Worm (Caenorhabditis elegans) whole organism, L4 larva: ENCODE measurements around the gene afmd-1.

Experiments
- F26F4.8 ChIP-seq: fragments of 200-800 bp; sonication (Bioruptor generic); conservative IDR thresholded peaks from 2 replicates; pipeline ENCODE4 v1.3.6; 2022; ENCODE audit warnings: missing genetic modification characterization, missing compliant biosample characterization
- Y48G9A.11 ChIP-seq: fragments of 200-800 bp; sonication (Bioruptor generic); IDR thresholded peaks from 2 replicates; pipeline ENCODE4 v1.3.6; 2022; ENCODE audit warnings: missing genetic modification reagents, missing genetic modification characterization, missing compliant biosample characterization
- ZK337.2 ChIP-seq: fragments of 200-800 bp; sonication (Bioruptor generic); IDR thresholded peaks from 2 replicates; pipeline ENCODE4 v1.3.6; 2022; ENCODE audit warnings: missing genetic modification reagents, missing genetic modification characterization, missing compliant biosample characterization
- ZK546.5 ChIP-seq, 2 experiments: sonication (generic microtip); optimal IDR thresholded peaks; 2 replicates each; lab custom pipeline; 2017; ENCODE audit warnings: missing biosample characterization in 2 of 2, missing genetic modification characterization in 2 of 2
- aha-1 ChIP-seq: fragments of 150-350 bp; peaks from one replicate; lab custom pipeline; 2014; ENCODE audit warnings: missing biosample characterization, missing genetic modification characterization
- arid-1 ChIP-seq: fragments of 200-800 bp; sonication (Bioruptor generic); conservative IDR thresholded peaks from 2 replicates; pipeline ENCODE4 v1.3.6; 2022; ENCODE audit warnings: missing genetic modification reagents, missing genetic modification characterization, missing compliant biosample characterization
- attf-4 ChIP-seq: sonication (generic microtip); optimal IDR thresholded peaks from 3 replicates; lab custom pipeline; 2017; ENCODE audit warnings: missing biosample characterization, missing genetic modification characterization
- ceh-28 ChIP-seq: fragments of 150-350 bp; optimal IDR thresholded peaks from 2 replicates; lab custom pipeline; 2014; ENCODE audit warnings: missing biosample characterization, missing genetic modification reagents, missing genetic modification characterization
- ceh-32 ChIP-seq: sonication (generic microtip); optimal IDR thresholded peaks from 2 replicates; lab custom pipeline; 2016; ENCODE audit warnings: mild to moderate bottlenecking, missing genetic modification characterization, missing compliant biosample characterization; ENCODE audit not compliant: poor library complexity
- ceh-82 ChIP-seq: sonication (generic microtip); optimal IDR thresholded peaks from 2 replicates; lab custom pipeline; 2017; ENCODE audit warnings: missing biosample characterization, missing genetic modification characterization
- daf-16 ChIP-seq, 3 experiments: sonication (generic microtip); optimal IDR thresholded peaks; 2 replicates each; lab custom pipeline; 2016 to 2017; ENCODE audit warnings: missing genetic modification characterization in 3 of 3, missing genetic modification reagents in 3 of 3, mild to moderate bottlenecking in 2 of 3, missing compliant biosample characterization in 2 of 3, missing biosample characterization in 1 of 3, moderate library complexity in 1 of 3
- duxl-1 ChIP-seq: sonication (generic microtip); optimal IDR thresholded peaks from 2 replicates; lab custom pipeline; 2016; ENCODE audit warnings: mild to moderate bottlenecking, missing genetic modification characterization, moderate library complexity, missing compliant biosample characterization; ENCODE audit not compliant: poor library complexity
- dve-1 ChIP-seq: sonication (generic microtip); optimal IDR thresholded peaks from 2 replicates; lab custom pipeline; 2017; ENCODE audit warnings: antibody characterized with exemption, mild to moderate bottlenecking, missing genetic modification characterization, missing compliant biosample characterization; ENCODE audit not compliant: insufficient read depth
- hlh-11 ChIP-seq: fragments of 200-800 bp; sonication (Bioruptor generic); optimal IDR thresholded peaks from 2 replicates; lab custom pipeline; 2018; ENCODE audit warnings: mild to moderate bottlenecking, missing genetic modification characterization, missing compliant biosample characterization
- hmg-1.1 ChIP-seq: fragments of 200-800 bp; sonication (Bioruptor generic); IDR thresholded peaks from 2 replicates; pipeline ENCODE4 v1.3.6; 2022; ENCODE audit warnings: missing genetic modification reagents, missing genetic modification characterization, missing compliant biosample characterization
- lin-38 ChIP-seq: fragments of 200-800 bp; sonication (Bioruptor generic); IDR thresholded peaks from 2 replicates; pipeline ENCODE4 v1.3.6; 2022; ENCODE audit warnings: missing genetic modification reagents, missing genetic modification characterization, missing compliant biosample characterization
- nhr-237 ChIP-seq: sonication (generic microtip); optimal IDR thresholded peaks from 2 replicates; lab custom pipeline; 2017; ENCODE audit warnings: missing biosample characterization, missing genetic modification characterization
- nhr-77 ChIP-seq: fragments of 150-350 bp; optimal IDR thresholded peaks from 2 replicates; lab custom pipeline; 2014; ENCODE audit warnings: missing biosample characterization, missing genetic modification characterization
- pqm-1 ChIP-seq: sonication (generic microtip); optimal IDR thresholded peaks from 2 replicates; lab custom pipeline; 2017; ENCODE audit warnings: missing biosample characterization, missing genetic modification characterization
- sdz-12 ChIP-seq: fragments of 200-800 bp; sonication (Bioruptor generic); optimal IDR thresholded peaks from 2 replicates; lab custom pipeline; 2018; ENCODE audit warnings: mild to moderate bottlenecking, missing genetic modification characterization, missing compliant biosample characterization
- snpc-1.2 ChIP-seq: fragments of 200-800 bp; sonication (Bioruptor generic); IDR thresholded peaks from 2 replicates; pipeline ENCODE4 v1.3.6; 2022; ENCODE audit warnings: missing genetic modification reagents, missing genetic modification characterization, missing compliant biosample characterization
- spr-1 ChIP-seq: sonication (generic microtip); optimal IDR thresholded peaks from 2 replicates; lab custom pipeline; 2016; ENCODE audit warnings: mild to moderate bottlenecking, missing genetic modification characterization, missing compliant biosample characterization
- unc-130 ChIP-seq: sonication (generic microtip); optimal IDR thresholded peaks from 2 replicates; lab custom pipeline; 2016; ENCODE audit warnings: missing genetic modification reagents, missing genetic modification characterization, missing compliant biosample characterization
- unc-62 ChIP-seq, 3 experiments: fragments of 150-350 bp in 1 of 3; sonication (generic microtip); optimal IDR thresholded peaks in 2 of 3; peaks in 1 of 3; 1 replicate in 1 of 3; 2 replicates in 2 of 3; lab custom pipeline; 2014 to 2017; ENCODE audit warnings: missing biosample characterization in 3 of 3, missing genetic modification characterization in 3 of 3, missing genetic modification reagents in 3 of 3, missing genotype in 1 of 3
- vab-7 ChIP-seq: fragments of 200-800 bp; sonication (Bioruptor generic); IDR thresholded peaks from 2 replicates; pipeline ENCODE4 v1.3.6; 2022; ENCODE audit warnings: missing genetic modification reagents, missing genetic modification characterization, missing compliant biosample characterization
- zip-2 ChIP-seq: fragments of 150-350 bp; optimal IDR thresholded peaks from 2 replicates; lab custom pipeline; 2014; ENCODE audit warnings: missing biosample characterization, missing genetic modification characterization
- ztf-11 ChIP-seq: fragments of 150-350 bp; optimal IDR thresholded peaks from 2 replicates; lab custom pipeline; 2014; ENCODE audit warnings: missing biosample characterization, missing genetic modification characterization

Gene afmd-1

ce11 chrIV:7208961-7209360, 35.1 kb upstream of the afmd-1 start:
- TF ChIP-seq ceh-32 (tag; lab: Kevin White, UChicago) (no peak), ceh-28 (tag; lab: Kevin White, UChicago) (no peak), vab-7 (no peak), Y48G9A.11 (GFP tag; lab: Robert Waterston, UW) (no peak), unc-130 (GFP tag; lab: Kevin White, UChicago) (no peak), ZK546.5 (tag; optimal IDR thresholded peaks at IDR 0.05; lab: Kevin White, UChicago) (no peak), duxl-1 (tag; lab: Kevin White, UChicago) (no peak)
- TF ChIP-seq, all 104 proteins: peak for 0

DNA sequence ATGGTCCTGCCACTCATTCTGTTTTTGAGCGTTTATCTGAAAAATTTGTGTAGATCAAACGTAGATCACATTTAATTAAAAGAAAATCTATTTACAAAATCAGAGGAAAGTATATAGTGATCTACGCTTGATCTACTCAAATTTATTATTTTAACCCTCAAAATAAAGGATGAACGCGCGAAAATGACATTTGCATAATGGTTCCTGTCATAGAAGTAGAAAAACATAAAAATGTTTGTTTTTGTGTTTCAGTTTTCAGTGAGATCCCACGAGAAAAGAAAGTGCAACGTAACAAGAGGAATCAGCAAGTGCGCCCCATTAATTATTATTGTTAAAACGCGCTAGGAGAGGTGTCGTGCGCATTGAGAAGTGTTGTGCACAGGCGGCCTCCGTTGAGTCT, 32.7 kb upstream of the afmd-1 start:
- TF ChIP-seq arid-1 (GFP tag; lab: Robert Waterston, UW) (no peak), ceh-28 (tag; lab: Kevin White, UChicago) (no peak), ceh-82 (tag; lab: Kevin White, UChicago) (no peak), unc-62 (GFP tag; optimal IDR thresholded peaks at IDR 0.05 in 1 of 2; lab: Kevin White, UChicago) (peak in 1 of 2 experiments; percentile 54), unc-62 (tag; optimal IDR thresholded peaks at IDR 0.05; lab: Kevin White, UChicago) (no peak)

DNA sequence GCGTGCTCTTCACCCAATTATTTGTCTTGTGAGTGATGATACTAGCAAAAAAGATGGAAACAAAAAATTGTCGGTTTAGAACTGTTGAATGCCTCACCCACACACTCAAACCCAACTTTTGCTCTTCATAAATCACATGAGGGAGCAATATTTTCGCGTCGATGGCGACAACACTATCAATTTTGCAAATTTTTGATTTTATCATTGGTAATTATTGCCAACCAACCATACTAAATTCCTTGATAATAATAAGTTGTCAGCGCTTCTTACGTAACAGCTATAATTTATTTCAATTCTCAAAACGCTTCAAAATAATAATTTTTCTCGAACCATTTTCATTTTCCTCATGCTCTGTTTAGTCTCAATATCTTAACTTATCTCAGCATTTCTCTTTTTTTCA, 31.3 kb upstream of the afmd-1 start:
- no peak for TF ChIP-seq daf-16 (GFP tag; optimal IDR thresholded peaks at IDR 0.05; lab: Kevin White, UChicago)
- peak; percentile 50 for TF ChIP-seq daf-16 (tag; optimal IDR thresholded peaks at IDR 0.05; lab: Kevin White, UChicago)
- no peak for TF ChIP-seq ZK337.2 (GFP tag; lab: Robert Waterston, UW)
- no peak for TF ChIP-seq arid-1 (GFP tag; lab: Robert Waterston, UW)
- no peak for TF ChIP-seq attf-4 (tag; lab: Kevin White, UChicago)
- TF ChIP-seq pqm-1 (tag; lab: Kevin White, UChicago): peak; percentile 58

- TF ChIP-seq aha-1 (tag; lab: Kevin White, UChicago) (peak; percentile 74), spr-1 (tag; lab: Kevin White, UChicago) (no peak), ztf-11 (tag; lab: Kevin White, UChicago) (no peak), unc-62 (GFP tag; optimal IDR thresholded peaks at IDR 0.05 in 1 of 2; lab: Kevin White, UChicago) (peak in 1 of 2 experiments; percentile 89), unc-62 (tag; optimal IDR thresholded peaks at IDR 0.05; lab: Kevin White, UChicago) (no peak), ceh-82 (tag; lab: Kevin White, UChicago) (no peak)
Measured at ce11 chrIV:7216210-7216609, 27.8 kb upstream of the afmd-1 start.

DNA sequence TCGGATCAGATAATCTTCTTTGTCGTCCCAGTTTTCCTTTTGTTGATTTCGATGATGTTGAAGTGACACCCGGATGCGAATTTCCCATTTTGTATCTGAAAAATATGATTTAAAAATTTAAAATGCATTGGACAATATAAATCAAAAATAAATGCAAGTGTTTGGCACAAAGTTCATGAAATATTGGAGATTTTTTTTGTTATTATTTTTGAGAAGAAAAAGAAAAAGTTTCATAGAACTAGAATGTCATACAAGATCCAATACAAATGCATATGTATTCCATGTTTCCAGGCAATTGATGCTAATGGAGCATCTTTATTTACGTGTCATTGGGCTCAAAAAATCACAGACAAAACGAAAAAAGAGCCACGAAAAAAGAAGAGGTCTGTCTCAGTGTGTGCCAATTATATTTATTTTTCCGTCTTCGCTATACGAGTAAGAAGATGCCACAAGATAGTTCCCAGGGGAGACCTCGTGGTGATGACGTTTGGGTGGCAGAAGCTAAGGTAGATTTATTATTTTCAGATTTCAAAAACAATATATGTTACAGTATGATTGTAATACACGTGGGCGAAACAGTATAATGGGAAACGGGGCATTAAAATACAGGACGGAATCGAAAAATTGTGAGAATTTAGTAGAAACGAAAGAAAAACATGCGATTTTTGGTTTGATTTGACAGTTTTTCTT, 24.5 kb upstream of the afmd-1 start, which contains the start of the genes glb-23 and R13A1.1:
Gene glb-23, minus strand, starts transcription at position 101 of the 690 bp plus-strand sequence.
Gene R13A1.1, plus strand, starts transcription at position 640 of the 690 bp plus-strand sequence.
- no peak for TF ChIP-seq F26F4.8
- no peak for TF ChIP-seq ztf-11 (tag; lab: Kevin White, UChicago)
- TF ChIP-seq sdz-12 (GFP tag; lab: Kevin White, UChicago): no peak
- TF ChIP-seq hmg-1.1 (GFP tag; lab: Robert Waterston, UW): no peak
- TF ChIP-seq, all 104 proteins: peak for 0

- TF ChIP-seq aha-1 (tag; lab: Kevin White, UChicago) (peak; percentile 56), dve-1 (tag; lab: Kevin White, UChicago) (no peak)
Measured at ce11 chrIV:7222088-7222487, 21.9 kb upstream of the afmd-1 start.

ce11 chrIV:7227072-7227471, 17.0 kb upstream of the afmd-1 start, which contains the start of gene R13A1.10:
R13A1.10 (minus strand) TSS chrIV:7227172.
- no peak for TF ChIP-seq nhr-77 (tag; lab: Kevin White, UChicago)
- no peak for TF ChIP-seq nhr-237 (tag; lab: Kevin White, UChicago)
- TF ChIP-seq zip-2 (tag; lab: Kevin White, UChicago): no peak
- no peak for TF ChIP-seq hlh-11 (tag; lab: Kevin White, UChicago)
- TF ChIP-seq lin-38 (GFP tag; lab: Robert Waterston, UW): peak; percentile 25; the same call in 1 of the 2 replicates
- 0 out of 2 replicates have a peak, but pooled peaks have one; percentile 17 for TF ChIP-seq snpc-1.2 (GFP tag; lab: Robert Waterston, UW)
- TF ChIP-seq, all 104 proteins: peak for 2
